Worm (Caenorhabditis elegans) whole organism, mixed stage, embryonic: ENCODE data around the gene asp-15.
"Not testable (repeated sequence)": the region's sequence is repeated elsewhere in the genome, so short reads cannot be mapped to it uniquely, and the experiment has no call there.

Source experiments
- blmp-1 ChIP-seq: fragments of 150-350 bp; optimal IDR thresholded peaks from 2 replicates; lab custom pipeline; 2014; ENCODE audit warnings: missing biosample characterization, missing genetic modification characterization
- elt-3 ChIP-seq: fragments of 150-350 bp; optimal IDR thresholded peaks from 2 replicates; lab custom pipeline; 2014; ENCODE audit warnings: missing biosample characterization, missing genetic modification characterization
- mls-2 ChIP-seq: sonication (generic microtip); optimal IDR thresholded peaks from 2 replicates; lab custom pipeline; 2016; ENCODE audit warnings: mild to moderate bottlenecking, missing genetic modification characterization, moderate library complexity, missing compliant biosample characterization
- nhr-237 ChIP-seq: fragments of 150-350 bp; optimal IDR thresholded peaks from 2 replicates; lab custom pipeline; 2014; ENCODE audit warnings: missing biosample characterization, missing genetic modification characterization
- unc-39 ChIP-seq: fragments of 150-350 bp; optimal IDR thresholded peaks from 2 replicates; lab custom pipeline; 2014; ENCODE audit warnings: missing biosample characterization, missing genetic modification characterization
- unc-62 ChIP-seq: fragments of 150-350 bp; optimal IDR thresholded peaks from 2 replicates; lab custom pipeline; 2014; ENCODE audit warnings: missing biosample characterization, missing genetic modification reagents, missing genetic modification characterization

ce11 chrV:19014273-19014672 is 30.4 kb downstream of the asp-15 start, which contains the start of gene Y39B6A.30:
- TF ChIP-seq mls-2; blmp-1 (tag; lab: Kevin White, UChicago); elt-3 (tag; lab: Kevin White, UChicago); nhr-237 (tag; lab: Kevin White, UChicago); unc-62 (GFP tag; lab: Kevin White, UChicago); unc-39: not testable (repeated sequence)
